Worm (Caenorhabditis elegans) whole organism, dauer: ENCODE results near the gene clec-180.
"Not testable (repeated sequence)": the region's sequence is repeated elsewhere in the genome, so short reads cannot be mapped to it uniquely, and the experiment has no call there.

Source experiments
- unc-62 ChIP-seq: sonication (generic microtip); optimal IDR thresholded peaks from 2 replicates; lab custom pipeline; 2017; ENCODE audit warnings: missing biosample characterization, missing genetic modification reagents, missing genetic modification characterization

Gene clec-180

ce11 chrIV:7554351-7554750 is 14.3 kb upstream of the clec-180 start, which contains the start of gene F49E8.6:
Gene F49E8.6 (minus strand): TSS chrIV:7554667.
- TF ChIP-seq unc-62, result no peak

ce11 chrIV:7556265-7556866 is 12.3 kb upstream of the clec-180 start, which contains the start of the genes F49E8.7, F49E8.8 and nprl-2:
Gene F49E8.7 (minus strand): TSS chrIV:7556365.
Gene F49E8.8 (plus strand): TSS chrIV:7556637.
Gene nprl-2 (plus strand): TSS chrIV:7556816.
- no peak for TF ChIP-seq unc-62

- TF ChIP-seq unc-62, result no peak
Observed at ce11 chrIV:7558653-7559052, 10.0 kb upstream of the clec-180 start.

DNA sequence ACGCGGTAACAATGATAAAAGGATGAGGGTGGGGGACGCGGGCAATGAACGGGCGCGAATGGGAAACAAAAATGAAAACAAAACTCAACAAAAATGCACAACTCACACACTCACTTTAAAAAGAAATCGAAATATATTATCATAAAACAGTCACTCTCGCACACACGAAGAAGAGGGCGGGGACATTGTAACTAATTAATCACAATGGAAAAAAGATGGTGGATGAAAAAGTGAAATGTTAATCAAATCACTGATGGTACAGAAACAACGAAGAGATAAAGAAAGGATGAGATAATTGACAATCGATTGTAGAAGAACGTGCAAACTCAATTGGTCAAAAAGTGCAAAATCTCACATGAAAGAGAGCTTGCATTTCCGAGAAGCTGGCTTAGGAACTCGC is 9.5 kb upstream of the clec-180 start:
- no peak for TF ChIP-seq unc-62

- no peak for TF ChIP-seq unc-62
Observed at ce11 chrIV:7561614-7562142, 7.0 kb upstream of the clec-180 start, which contains the start of gene ima-3. Gene ima-3 (minus strand): TSS chrIV:7561664.

ce11 chrIV:7563850-7564249 is 4.8 kb upstream of the clec-180 start, which contains the start of gene F32E10.9:
Gene F32E10.9 (minus strand): TSS chrIV:7563950.
- not testable (repeated sequence) for TF ChIP-seq unc-62

- TF ChIP-seq unc-62, result no peak
Observed at ce11 chrIV:7567557-7568010, 1.1 kb upstream of the clec-180 start, which contains the start of gene F32E10.8. Gene F32E10.8 (plus strand): TSS chrIV:7567607.

- TF ChIP-seq unc-62, result no peak
Observed at ce11 chrIV:7573944-7574343, 5.3 kb downstream of the clec-180 start.

DNA sequence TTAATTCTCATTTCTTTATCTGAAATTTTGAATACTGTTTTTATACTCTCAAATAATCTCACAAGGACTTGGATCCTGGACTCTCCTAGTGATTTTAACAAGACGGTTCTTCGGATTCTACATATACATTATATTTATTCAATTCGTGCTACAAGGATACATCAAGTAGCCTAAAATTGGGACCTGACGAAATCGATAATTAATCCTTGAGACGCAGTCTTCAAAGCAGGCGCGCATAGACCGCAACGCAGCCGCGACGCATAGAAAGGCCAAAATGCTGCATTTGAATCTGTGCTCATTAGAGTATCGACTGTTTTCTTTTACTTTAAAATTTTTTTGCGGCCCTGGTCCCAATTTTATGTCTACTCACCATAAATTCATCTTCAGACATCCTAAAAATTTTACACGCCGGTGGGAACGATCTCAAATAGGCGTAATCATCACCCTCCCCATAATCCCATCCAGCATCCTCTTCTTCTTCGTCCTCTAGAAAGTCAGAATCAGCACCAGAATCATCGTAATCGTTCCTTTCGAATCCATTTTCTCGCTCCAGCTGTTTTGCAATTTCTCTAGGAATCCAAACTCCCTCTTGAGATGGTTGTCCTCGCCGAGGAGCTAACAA is 6.6 kb downstream of the clec-180 start, which contains the start of gene cec-4:
cec-4 (plus strand) TSS at position 572 of the 622 bp plus-strand sequence.
- TF ChIP-seq unc-62, result no peak

- no peak for TF ChIP-seq unc-62
Observed at ce11 chrIV:7578281-7578680, 9.6 kb downstream of the clec-180 start, which contains the start of gene F32E10.5. Gene F32E10.5 (minus strand): TSS chrIV:7578381.

DNA sequence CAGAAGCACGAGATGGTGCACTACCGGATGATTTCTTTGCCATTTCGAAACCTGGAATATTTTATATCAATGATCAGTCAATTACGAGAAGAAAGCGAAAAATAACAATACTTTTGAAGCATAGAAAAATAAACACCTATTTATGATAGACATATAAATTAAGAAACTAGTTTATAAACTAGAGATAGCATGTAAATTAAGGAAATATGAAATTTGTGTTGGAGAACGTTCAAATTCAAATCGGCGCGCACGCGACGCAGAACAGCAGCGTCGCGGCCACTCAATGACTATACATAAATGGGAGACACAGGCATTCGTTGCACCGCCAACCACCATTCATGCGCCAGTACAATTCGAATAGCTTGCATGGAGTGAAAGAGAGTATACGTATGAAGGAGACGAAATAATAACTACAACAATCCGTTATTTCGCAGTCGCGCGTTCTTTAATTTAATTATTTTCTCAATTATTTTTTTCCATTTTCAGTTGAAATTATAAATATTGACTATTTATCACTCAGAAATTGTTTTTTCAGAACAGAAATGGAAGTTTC is 11.4 kb downstream of the clec-180 start, which contains the start of the genes cec-5 and nol-10:
cec-5 (minus strand) TSS at position 51 of the 553 bp plus-strand sequence.
nol-10 (plus strand) TSS at position 536 of the 553 bp plus-strand sequence.
- no peak for TF ChIP-seq unc-62

DNA sequence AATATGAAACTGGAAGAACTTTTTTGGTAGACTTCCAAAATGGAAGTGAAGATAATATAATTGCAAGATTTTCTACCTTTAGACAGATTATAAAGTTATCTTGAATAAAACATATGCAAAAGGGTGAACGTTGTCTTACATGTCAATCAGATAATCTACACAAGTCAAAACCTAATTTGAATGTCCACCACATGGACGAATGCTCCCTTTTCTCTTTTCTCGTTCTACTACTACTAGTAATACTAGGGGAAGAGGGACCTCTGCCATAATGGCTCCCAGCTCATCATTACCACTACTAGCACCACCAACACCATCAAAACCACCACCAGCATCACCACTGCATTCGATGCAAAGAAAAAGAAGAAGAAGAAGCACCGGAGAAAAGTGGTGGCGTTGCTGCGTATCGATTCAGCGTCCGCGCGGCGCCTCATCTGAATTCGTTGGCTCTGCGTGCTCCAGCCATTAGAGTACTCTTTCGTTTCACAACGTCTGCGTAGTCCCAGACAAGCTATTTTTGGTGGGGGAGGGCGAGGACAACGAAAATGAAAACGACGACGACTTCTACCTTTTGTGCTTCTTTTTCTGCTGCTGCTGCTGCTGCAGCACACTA is 16.7 kb downstream of the clec-180 start:
- TF ChIP-seq unc-62, result no peak

ce11 chrIV:7586972-7587371 is 18.3 kb downstream of the clec-180 start:
- no peak for TF ChIP-seq unc-62

DNA sequence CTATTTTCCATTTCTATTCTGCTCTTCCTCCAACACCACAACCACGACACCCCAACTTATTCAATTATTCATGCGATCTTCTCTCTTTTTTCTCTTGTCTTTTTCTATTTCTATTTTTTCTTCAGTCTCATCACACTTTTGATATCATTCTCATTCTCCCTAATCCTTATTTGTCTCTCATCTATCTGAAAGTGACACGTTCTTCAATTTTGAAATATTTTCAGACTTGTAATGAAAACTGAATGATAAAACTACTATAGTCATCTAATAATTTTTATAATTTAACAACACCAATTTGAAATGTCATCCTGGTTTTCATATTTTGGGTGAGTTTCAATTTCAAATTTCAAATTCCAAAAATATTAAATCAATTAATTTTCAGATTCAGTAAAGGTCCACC is 19.9 kb downstream of the clec-180 start, which contains the start of gene cla-1:
cla-1 (plus strand) TSS at position 301 of the 400 bp plus-strand sequence.
- no peak for TF ChIP-seq unc-62

DNA sequence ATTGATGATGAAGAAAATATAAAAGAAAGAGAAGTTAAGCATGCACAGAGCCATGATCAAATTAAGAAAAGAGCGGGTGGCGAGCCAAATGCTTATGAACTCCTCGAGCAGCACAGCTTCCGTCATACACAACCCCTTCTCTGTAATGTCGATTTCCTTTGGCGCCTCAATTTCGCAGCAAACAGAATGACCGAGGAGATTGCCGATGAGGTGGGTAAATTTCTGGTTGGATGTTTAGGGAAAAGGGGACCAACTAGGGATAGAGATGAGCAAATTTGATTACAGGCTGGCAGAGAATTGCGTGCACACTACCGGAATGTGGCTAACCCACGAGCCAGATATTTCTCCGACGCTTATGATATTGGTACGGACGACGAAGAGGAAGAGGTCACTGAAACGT is 36.7 kb downstream of the clec-180 start:
- no peak for TF ChIP-seq unc-62

DNA sequence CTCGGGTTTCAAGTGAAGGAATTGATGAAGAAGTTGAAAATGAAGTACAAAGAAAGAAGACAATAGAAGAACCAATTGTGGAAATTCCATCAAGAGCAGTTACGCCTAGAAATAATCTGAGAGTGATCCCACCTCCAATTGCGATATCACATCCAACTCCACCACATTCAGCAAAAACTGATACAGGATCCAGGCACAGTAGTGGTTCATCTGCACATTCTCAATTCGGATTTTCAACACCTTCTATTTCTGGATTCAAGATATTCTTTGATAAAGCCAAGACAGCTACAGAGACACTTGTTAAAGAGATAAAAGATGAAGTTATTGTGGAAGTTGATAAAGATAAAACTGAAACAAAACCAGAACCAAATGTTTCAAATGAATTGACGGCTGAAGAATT is 39.4 kb downstream of the clec-180 start:
- no peak for TF ChIP-seq unc-62
